Fruit fly (Drosophila melanogaster) whole organism, embryonic: Measurements from ENCODE around the gene CG31121.

Experiments
- Antp ChIP-seq: fragments of 200-800 bp; sonication (Bioruptor generic); optimal IDR thresholded peaks from 3 replicates; lab custom pipeline; 2016; ENCODE audit warnings: missing biosample characterization, missing genetic modification characterization
- Atf3 ChIP-seq: fragments of 200-800 bp; sonication (Bioruptor generic); optimal IDR thresholded peaks from 3 replicates; lab custom pipeline; 2016; ENCODE audit warnings: missing biosample characterization, missing genetic modification characterization
- Awh ChIP-seq: fragments of 200-800 bp; sonication (Bioruptor generic); IDR thresholded peaks from 2 replicates; pipeline ENCODE4, ENCODE4 v1.3.6; 2022; ENCODE audit warnings: missing biosample characterization, missing genetic modification characterization
- Bdp1 ChIP-seq: fragments of 200-800 bp; sonication (Bioruptor generic); optimal IDR thresholded peaks from 3 replicates; lab custom pipeline; 2016; ENCODE audit warnings: missing biosample characterization, missing genetic modification characterization
- CG1024 ChIP-seq: fragments of 200-800 bp; sonication (Bioruptor generic); IDR thresholded peaks from 2 replicates; pipeline ENCODE4 v1.3.6; 2022; ENCODE audit warnings: missing biosample characterization, missing genetic modification characterization
- CG11560 ChIP-seq: fragments of 200-800 bp; sonication (Bioruptor generic); IDR thresholded peaks from 3 replicates; pipeline ENCODE4 v1.3.6; 2022; ENCODE audit warnings: missing biosample characterization, missing genetic modification characterization
- CG13424 ChIP-seq: fragments of 200-800 bp; sonication (Bioruptor generic); optimal IDR thresholded peaks from 2 replicates; lab custom pipeline; 2019; ENCODE audit warnings: missing biosample characterization, mild to moderate bottlenecking, missing genetic modification characterization, moderate library complexity
- CG14441 ChIP-seq: fragments of 200-800 bp; sonication (Bioruptor generic); IDR thresholded peaks from 2 replicates; pipeline ENCODE4 v1.3.6; 2022; ENCODE audit warnings: missing biosample characterization, missing genetic modification characterization
- CG15479 ChIP-seq: fragments of 200-800 bp; sonication (Bioruptor generic); optimal IDR thresholded peaks from 3 replicates; lab custom pipeline; 2019; ENCODE audit warnings: missing biosample characterization, mild to moderate bottlenecking, missing genetic modification characterization, moderate library complexity
- CG1647 ChIP-seq: fragments of 200-800 bp; sonication (Bioruptor generic); optimal IDR thresholded peaks from 3 replicates; lab custom pipeline; 2016; ENCODE audit warnings: missing biosample characterization, missing genetic modification characterization
- CG16813 ChIP-seq: fragments of 200-800 bp; sonication (Bioruptor generic); IDR thresholded peaks from 3 replicates; pipeline ENCODE4 v1.3.6; 2022; ENCODE audit warnings: missing biosample characterization, missing genetic modification characterization; ENCODE audit not compliant: partially characterized antibody
- CG17612 ChIP-seq: fragments of 200-800 bp; sonication (Bioruptor generic); IDR thresholded peaks from 2 replicates; pipeline ENCODE4 v1.3.6; 2022; ENCODE audit warnings: missing biosample characterization, missing genetic modification characterization
- CG1832 ChIP-seq: fragments of 200-800 bp; sonication (Bioruptor generic); optimal IDR thresholded peaks from 2 replicates; lab custom pipeline; 2017; ENCODE audit warnings: missing biosample characterization, mild to moderate bottlenecking, missing genetic modification characterization, inconsistent platforms
- CG18476 ChIP-seq: fragments of 200-800 bp; sonication (Bioruptor generic); optimal IDR thresholded peaks from 2 replicates; lab custom pipeline; 2016; ENCODE audit warnings: missing biosample characterization, mild to moderate bottlenecking, missing genetic modification characterization
- CG2116 ChIP-seq: fragments of 200-800 bp; sonication (Bioruptor generic); optimal IDR thresholded peaks from 3 replicates; lab custom pipeline; 2018; ENCODE audit warnings: missing biosample characterization, mild to moderate bottlenecking, missing genetic modification characterization
- CG30431 ChIP-seq: fragments of 200-800 bp; sonication (Bioruptor generic); optimal IDR thresholded peaks from 2 replicates; lab custom pipeline; 2017; ENCODE audit warnings: missing biosample characterization, missing genetic modification characterization
- CG4730 ChIP-seq: fragments of 200-800 bp; sonication (Bioruptor generic); IDR thresholded peaks from 2 replicates; pipeline ENCODE4 v1.3.6; 2022; ENCODE audit warnings: missing biosample characterization, missing genetic modification characterization
- CG6813 ChIP-seq: fragments of 200-800 bp; sonication (Bioruptor generic); optimal IDR thresholded peaks from 2 replicates; lab custom pipeline; 2017; ENCODE audit warnings: missing biosample characterization, missing genetic modification characterization, mild to moderate bottlenecking, moderate library complexity, missing genetic modification reagents
- CG8290 ChIP-seq, 3 experiments: fragments of 200-800 bp; sonication (Bioruptor generic); optimal IDR thresholded peaks; 2 replicates each; lab custom pipeline; 2016 to 2019; ENCODE audit warnings: missing biosample characterization in 3 of 3, missing genetic modification characterization in 3 of 3, mild to moderate bottlenecking in 2 of 3, moderate library complexity in 1 of 3
- CG9437 ChIP-seq: fragments of 200-800 bp; sonication (Bioruptor generic); optimal IDR thresholded peaks from 2 replicates; lab custom pipeline; 2018; ENCODE audit warnings: missing biosample characterization, mild to moderate bottlenecking, missing genetic modification characterization
- CkIIα-i1 ChIP-seq: fragments of 200-800 bp; sonication (Bioruptor generic); IDR thresholded peaks from 2 replicates; pipeline ENCODE4 v1.3.6; 2022; ENCODE audit warnings: missing biosample characterization, missing genetic modification characterization
- D19A ChIP-seq: fragments of 200-800 bp; optimal IDR thresholded peaks from 3 replicates; lab custom pipeline; 2019; ENCODE audit warnings: missing biosample characterization, mild to moderate bottlenecking, missing genetic modification characterization, moderate library complexity
- D19B ChIP-seq: fragments of 200-800 bp; sonication (Bioruptor generic); optimal IDR thresholded peaks from 2 replicates; lab custom pipeline; 2017; ENCODE audit warnings: missing biosample characterization, mild to moderate bottlenecking, missing genetic modification characterization
- Dip3 ChIP-seq: fragments of 200-800 bp; sonication (Bioruptor generic); optimal IDR thresholded peaks from 3 replicates; lab custom pipeline; 2016; ENCODE audit warnings: missing biosample characterization, missing genetic modification characterization
- Dll ChIP-seq: fragments of 200-800 bp; sonication (Bioruptor generic); IDR thresholded peaks from 4 replicates; pipeline ENCODE4 v1.3.6; 2022; ENCODE audit warnings: missing biosample characterization, missing genetic modification characterization; ENCODE audit not compliant: partially characterized antibody
- GATAe ChIP-seq: fragments of 200-800 bp; sonication (Bioruptor generic); conservative IDR thresholded peaks from 2 replicates; pipeline ENCODE4 v1.3.6; 2022; ENCODE audit warnings: missing biosample characterization, missing genetic modification characterization
- HLH4C ChIP-seq: fragments of 200-800 bp; sonication (Bioruptor generic); IDR thresholded peaks from 3 replicates; pipeline ENCODE4 v1.3.6; 2022; ENCODE audit warnings: missing biosample characterization, missing genetic modification characterization; ENCODE audit not compliant: partially characterized antibody
- Mrtf ChIP-seq: fragments of 200-800 bp; sonication (Bioruptor generic); IDR thresholded peaks from 3 replicates; pipeline ENCODE4 v1.3.6; 2022; ENCODE audit warnings: missing biosample characterization, missing genetic modification characterization
- NK7.1 ChIP-seq: fragments of 200-800 bp; sonication (Bioruptor generic); optimal IDR thresholded peaks from 3 replicates; lab custom pipeline; 2016; ENCODE audit warnings: missing biosample characterization, missing genetic modification characterization
- NfI ChIP-seq: fragments of 200-800 bp; sonication (Bioruptor generic); optimal IDR thresholded peaks from 3 replicates; lab custom pipeline; 2018; ENCODE audit warnings: missing biosample characterization, mild to moderate bottlenecking, missing genetic modification characterization, moderate library complexity
- Spps ChIP-seq: fragments of 200-800 bp; sonication (Bioruptor generic); optimal IDR thresholded peaks from 2 replicates; lab custom pipeline; 2018; ENCODE audit warnings: missing biosample characterization, mild to moderate bottlenecking, missing genetic modification characterization
- aop ChIP-seq: fragments of 200-800 bp; sonication (Bioruptor generic); IDR thresholded peaks from 2 replicates; pipeline ENCODE4 v1.3.6; 2022; ENCODE audit warnings: missing biosample characterization, missing genetic modification characterization
- cad ChIP-seq: fragments of >200 bp; optimal IDR thresholded peaks from 2 replicates; lab custom pipeline; 2017; ENCODE audit warnings: missing biosample characterization, missing genetic modification characterization
- croc ChIP-seq: fragments of 200-800 bp; sonication (Bioruptor generic); conservative IDR thresholded peaks from 3 replicates; pipeline ENCODE4 v1.3.6; 2022; ENCODE audit warnings: missing biosample characterization, missing genetic modification characterization
- danr ChIP-seq: fragments of 200-800 bp; sonication (Bioruptor generic); IDR thresholded peaks from 2 replicates; pipeline ENCODE4 v1.3.6; 2022; ENCODE audit warnings: missing biosample characterization, missing genetic modification characterization
- dmrt11E ChIP-seq: fragments of 200-800 bp; sonication (Bioruptor generic); optimal IDR thresholded peaks from 3 replicates; lab custom pipeline; 2018; ENCODE audit warnings: missing biosample characterization, mild to moderate bottlenecking, missing genetic modification characterization, moderate library complexity
- esg ChIP-seq: fragments of 200-800 bp; sonication (Bioruptor generic); conservative IDR thresholded peaks from 2 replicates; pipeline ENCODE4 v1.3.6; 2022; ENCODE audit warnings: missing biosample characterization, missing genetic modification characterization
- fd64A ChIP-seq: fragments of 200-800 bp; sonication (Bioruptor generic); optimal IDR thresholded peaks from 3 replicates; lab custom pipeline; 2018; ENCODE audit warnings: missing biosample characterization, mild to moderate bottlenecking, missing genetic modification characterization
- gem ChIP-seq: fragments of 200-800 bp; sonication (Bioruptor generic); optimal IDR thresholded peaks from 2 replicates; lab custom pipeline; 2019; ENCODE audit warnings: missing biosample characterization, mild to moderate bottlenecking, missing genetic modification characterization, moderate library complexity
- gfzf ChIP-seq: fragments of 200-800 bp; sonication (Bioruptor generic); optimal IDR thresholded peaks from 2 replicates; lab custom pipeline; 2016; ENCODE audit warnings: missing biosample characterization, mild to moderate bottlenecking, missing genetic modification characterization, moderate library complexity
- gro ChIP-seq: fragments of 200-800 bp; sonication (Bioruptor generic); optimal IDR thresholded peaks from 2 replicates; lab custom pipeline; 2016; ENCODE audit warnings: missing biosample characterization, missing genetic modification characterization
- hbn ChIP-seq: fragments of 200-800 bp; sonication (Bioruptor generic); IDR thresholded peaks from 2 replicates; pipeline ENCODE4 v1.3.6; 2022; ENCODE audit warnings: missing biosample characterization, missing genetic modification characterization; ENCODE audit not compliant: partially characterized antibody
- hkb ChIP-seq, 2 experiments: fragments of 200-800 bp in 1 of 2; fragments of >200 bp in 1 of 2; sonication (Bioruptor generic) in 1 of 2; IDR thresholded peaks in 1 of 2; optimal IDR thresholded peaks in 1 of 2; 2 replicates each; pipeline versions ENCODE4 v1.3.6 to Lab custom; 2017 to 2022; ENCODE audit warnings: missing biosample characterization in 1 of 2, missing genetic modification characterization in 1 of 2
- knrl ChIP-seq: fragments of 200-800 bp; sonication (Bioruptor generic); IDR thresholded peaks from 3 replicates; pipeline ENCODE4 v1.3.6; 2022; ENCODE audit warnings: missing biosample characterization, missing genetic modification characterization; ENCODE audit not compliant: partially characterized antibody
- mirr ChIP-seq: fragments of 200-800 bp; sonication (Bioruptor generic); optimal IDR thresholded peaks from 3 replicates; lab custom pipeline; 2018; ENCODE audit warnings: missing biosample characterization, mild to moderate bottlenecking, missing genetic modification characterization
- row ChIP-seq: fragments of 200-800 bp; sonication (Bioruptor generic); IDR thresholded peaks from 3 replicates; pipeline ENCODE4 v1.3.6; 2022; ENCODE audit warnings: missing biosample characterization, missing genetic modification characterization
- ssp ChIP-seq: fragments of 200-800 bp; sonication (Bioruptor generic); IDR thresholded peaks from 2 replicates; pipeline ENCODE4 v1.3.6; 2022; ENCODE audit warnings: missing biosample characterization, missing genetic modification characterization
- tx ChIP-seq: fragments of 200-800 bp; sonication (Bioruptor generic); optimal IDR thresholded peaks from 2 replicates; lab custom pipeline; 2016; ENCODE audit warnings: missing biosample characterization, missing genetic modification characterization
- z ChIP-seq: fragments of 200-800 bp; sonication (Bioruptor generic); IDR thresholded peaks from 3 replicates; pipeline ENCODE4 v1.3.6; 2022; ENCODE audit warnings: missing biosample characterization, missing genetic modification characterization

The CG31121 gene

dm6 chr3R:24845952-24846848, 48.2 kb downstream of the CG31121 start (continued):
- TF ChIP-seq ssp (GFP tag; lab: Robert Waterston, UW) (no peak), row (GFP tag; lab: Robert Waterston, UW) (no peak), mirr (GFP tag; lab: Kevin White, UChicago) (no peak), CG15479 (GFP tag; lab: Kevin White, UChicago) (peak; percentile 53), cad (GFP tag; lab: Kevin White, UChicago) (no peak), Spps (tag; lab: Kevin White, UChicago) (no peak), CG18476 (GFP tag; lab: Kevin White, UChicago) (no peak), tx (GFP tag; lab: Kevin White, UChicago) (no peak), CG1647 (GFP tag; lab: Kevin White, UChicago) (no peak), CG2116 (no peak), Bdp1 (GFP tag; lab: Kevin White, UChicago) (no peak), z (GFP tag; lab: Robert Waterston, UW) (peak; percentile 64; the same call in 1 of the 3 replicates), CG14441 (GFP tag; lab: Robert Waterston, UW) (no peak), CG8290 (GFP tag; optimal IDR thresholded peaks at IDR 0.05; lab: Kevin White, UChicago) (no peak), CG8290 (tag; optimal IDR thresholded peaks at IDR 0.05; lab: Kevin White, UChicago) (no peak), CG6813 (GFP tag; lab: Kevin White, UChicago) (no peak), hbn (GFP tag; lab: Robert Waterston, UW) (no peak), danr (GFP tag; lab: Robert Waterston, UW) (no peak), CG13424 (tag; lab: Kevin White, UChicago) (no peak), aop (no peak), Mrtf (GFP tag; lab: Robert Waterston, UW) (no peak), Awh (GFP tag; lab: Robert Waterston, UW) (peak; percentile 45; the same call in 1 of the 2 replicates), knrl (GFP tag; lab: Robert Waterston, UW) (no peak), Dll (GFP tag; lab: Robert Waterston, UW) (no peak), CkIIα-i1 (GFP tag; lab: Robert Waterston, UW) (no peak), CG4730 (GFP tag; lab: Robert Waterston, UW) (no peak), D19B (GFP tag; lab: Kevin White, UChicago) (no peak), gfzf (GFP tag; lab: Kevin White, UChicago) (no peak), CG30431 (GFP tag; lab: Kevin White, UChicago) (no peak), CG11560 (tag; lab: Robert Waterston, UW) (no peak), NK7.1 (GFP tag; lab: Kevin White, UChicago) (no peak), NfI (GFP tag; lab: Kevin White, UChicago) (no peak)

- no peak for TF ChIP-seq GATAe (GFP tag; lab: Robert Waterston, UW)
- TF ChIP-seq CG9437 (GFP tag; lab: Kevin White, UChicago) = no peak
- no peak for TF ChIP-seq esg (GFP tag; lab: Robert Waterston, UW)
- no peak for TF ChIP-seq croc (GFP tag; lab: Robert Waterston, UW)
- TF ChIP-seq gro (GFP tag; lab: Kevin White, UChicago) = no peak
- peak; percentile 4 for TF ChIP-seq D19A (tag; lab: Kevin White, UChicago)
- no peak for TF ChIP-seq Atf3 (GFP tag; lab: Kevin White, UChicago)
- TF ChIP-seq fd64A (GFP tag; lab: Kevin White, UChicago) = no peak
- no peak for TF ChIP-seq Dip3 (GFP tag; lab: Kevin White, UChicago)
- peak; percentile 2 for TF ChIP-seq dmrt11E
- no peak for TF ChIP-seq Antp
- TF ChIP-seq CG1832 (GFP tag; lab: Kevin White, UChicago) = no peak
- TF ChIP-seq CG1024 (GFP tag; lab: Robert Waterston, UW) = no peak
- TF ChIP-seq CG16813 = no peak
- TF ChIP-seq CG17612 = no peak
- peak; percentile 30 for TF ChIP-seq gem
- TF ChIP-seq hkb (optimal IDR thresholded peaks at IDR 0.05; lab: Kevin White, UChicago) = no peak
- TF ChIP-seq hkb (GFP tag; IDR thresholded peaks at IDR 0.05; lab: Robert Waterston, UW) = no peak
- TF ChIP-seq HLH4C = no peak
These were observed 49.3 kb downstream of the CG31121 start for dm6 chr3R:24845148-24845547.
